Fruit fly (Drosophila melanogaster): ENCODE results near the gene kuk.

Gene kuk

dm6 chr3R:17077968-17078417 lies 2.1 kb upstream of the kuk start (continued):
- TF ChIP-seq Sox100B (GFP tag; optimal IDR thresholded peaks at IDR 0.05) (no peak), YL-1 (GFP tag; optimal IDR thresholded peaks at IDR 0.05) (no peak), Awh (GFP tag; IDR thresholded peaks at IDR 0.05) (no peak), Fer3 (tag; optimal IDR thresholded peaks at IDR 0.05) (peak; percentile 8), pnt (GFP tag; optimal IDR thresholded peaks at IDR 0.05) (no peak), tna (GFP tag; IDR thresholded peaks at IDR 0.05; ENCODE audit: partially characterized antibody) (peak; percentile 36; the same call in 1 of the 2 replicates), CG7987 (GFP tag; optimal IDR thresholded peaks at IDR 0.05) (peak; percentile 78), hb (GFP tag; IDR thresholded peaks at IDR 0.05; ENCODE audit: partially characterized antibody) (no peak), so (GFP tag; IDR thresholded peaks at IDR 0.05) (peak; percentile 12; the same call in 1 of the 3 replicates), emc (GFP tag; optimal IDR thresholded peaks at IDR 0.05) (no peak), Abd-B (GFP tag; optimal IDR thresholded peaks at IDR 0.05) (no peak), Spps (tag; optimal IDR thresholded peaks at IDR 0.05) (no peak), pzg (GFP tag; optimal IDR thresholded peaks at IDR 0.05) (no peak), zen (tag; optimal IDR thresholded peaks at IDR 0.05) (no peak), HmgZ (tag; optimal IDR thresholded peaks at IDR 0.05) (peak; percentile 62), CG3065 (GFP tag; optimal IDR thresholded peaks at IDR 0.05) (no peak), CG14441 (GFP tag; IDR thresholded peaks at IDR 0.05) (0 out of 2 replicates have a peak, but pooled peaks have one; percentile 9), crp (GFP tag; optimal IDR thresholded peaks at IDR 0.05) (peak in 1 of 2 experiments; percentile 51), toy (GFP tag; IDR thresholded peaks at IDR 0.05) (no peak), hbn (GFP tag; IDR thresholded peaks at IDR 0.05; ENCODE audit: partially characterized antibody) (no peak), CG31441 (GFP tag; IDR thresholded peaks at IDR 0.05) (no peak), Dbx (GFP tag; IDR thresholded peaks at IDR 0.05) (peak; percentile 39; the same call in 1 of the 3 replicates), CG43689 (GFP tag; IDR thresholded peaks at IDR 0.05) (no peak), CG15269 (tag; optimal IDR thresholded peaks at IDR 0.05) (no peak), Asciz (GFP tag; optimal IDR thresholded peaks at IDR 0.05) (no peak), CG8281 (tag; optimal IDR thresholded peaks at IDR 0.05) (no peak), Scr (GFP tag; IDR thresholded peaks at IDR 0.05; ENCODE audit: partially characterized antibody) (peak; percentile 24; the same call in 1 of the 2 replicates), CkIIα-i1 (GFP tag; IDR thresholded peaks at IDR 0.05) (no peak), CG5180 (GFP tag; optimal IDR thresholded peaks at IDR 0.05) (no peak), Doc2 (GFP tag; IDR thresholded peaks at IDR 0.05) (no peak), B-H1 (GFP tag; IDR thresholded peaks at IDR 0.05) (no peak), az2 (GFP tag; optimal IDR thresholded peaks at IDR 0.05) (no peak), CG18619 (GFP tag; optimal IDR thresholded peaks at IDR 0.05) (no peak), Ets65A (GFP tag) (no peak), pfk (GFP tag; optimal IDR thresholded peaks at IDR 0.05) (no peak), Kr (GFP tag; optimal IDR thresholded peaks at IDR 0.05) (no peak), Optix (GFP tag; IDR thresholded peaks at IDR 0.05) (no peak), ems (GFP tag; optimal IDR thresholded peaks at IDR 0.05) (no peak), CG15073 (GFP tag; optimal IDR thresholded peaks at IDR 0.05) (no peak), HLH3B (GFP tag; IDR thresholded peaks at IDR 0.05) (peak; percentile 43; the same call in 1 of the 2 replicates), NC2β (GFP tag; optimal IDR thresholded peaks at IDR 0.05) (no peak), CG1602 (GFP tag; optimal IDR thresholded peaks at IDR 0.05) (no peak), CG1233 (GFP tag; optimal IDR thresholded peaks at IDR 0.05) (peak; percentile 29), CG16779 (GFP tag; IDR thresholded peaks at IDR 0.05) (no peak), CG11723 (GFP tag; optimal IDR thresholded peaks at IDR 0.05) (no peak), fu2 (GFP tag; optimal IDR thresholded peaks at IDR 0.05) (no peak), ro (GFP tag; IDR thresholded peaks at IDR 0.05) (no peak), sc (optimal IDR thresholded peaks at IDR 0.05) (no peak), sc (GFP tag; optimal IDR thresholded peaks at IDR 0.05) (no peak), Bgb (GFP tag; IDR thresholded peaks at IDR 0.05; ENCODE audit: partially characterized antibody) (peak; percentile 51; the same call in 1 of the 2 replicates), CG9727 (GFP tag; optimal IDR thresholded peaks at IDR 0.05) (no peak)

Measured in whole organism, embryonic.